Fruit fly (Drosophila melanogaster) whole organism, embryonic: ENCODE data around the gene CG11131.

ENCODE experiments used
- CG1024 ChIP-seq: fragments of 200-800 bp; sonication (Bioruptor generic); IDR thresholded peaks from 2 replicates; pipeline ENCODE4 v1.3.6; 2022; ENCODE audit warnings: missing biosample characterization, missing genetic modification characterization
- CG11723 ChIP-seq: fragments of 200-800 bp; sonication (Bioruptor generic); optimal IDR thresholded peaks from 2 replicates; lab custom pipeline; 2017; ENCODE audit warnings: missing biosample characterization, mild to moderate bottlenecking, missing genetic modification characterization
- CG12659 ChIP-seq: fragments of 200-800 bp; sonication (Bioruptor generic); optimal IDR thresholded peaks from 3 replicates; lab custom pipeline; 2017; ENCODE audit warnings: mild to moderate bottlenecking, missing biosample characterization, missing genetic modification reagents, missing genetic modification characterization
- CG3065 ChIP-seq: fragments of 200-800 bp; sonication (Bioruptor generic); optimal IDR thresholded peaks from 2 replicates; lab custom pipeline; 2016; ENCODE audit warnings: missing biosample characterization, missing genetic modification characterization
- CkIIα-i1 ChIP-seq: fragments of 200-800 bp; sonication (Bioruptor generic); IDR thresholded peaks from 2 replicates; pipeline ENCODE4 v1.3.6; 2022; ENCODE audit warnings: missing biosample characterization, missing genetic modification characterization
- Lpt ChIP-seq: fragments of >200 bp; optimal IDR thresholded peaks from 2 replicates; lab custom pipeline; 2018; ENCODE audit warnings: missing biosample characterization, missing genetic modification characterization
- Sox100B ChIP-seq: fragments of 200-800 bp; sonication (Bioruptor generic); optimal IDR thresholded peaks from 3 replicates; lab custom pipeline; 2018; ENCODE audit warnings: missing biosample characterization, mild to moderate bottlenecking, missing genetic modification characterization
- ara ChIP-seq: fragments of 200-800 bp; sonication (Bioruptor generic); IDR thresholded peaks from 2 replicates; pipeline ENCODE4 v1.3.6; 2022; ENCODE audit warnings: missing biosample characterization, missing genetic modification characterization
- nerfin-2 ChIP-seq: fragments of 200-800 bp; sonication (Bioruptor generic); IDR thresholded peaks from 2 replicates; pipeline ENCODE4 v1.3.6; 2022; ENCODE audit warnings: missing biosample characterization, missing genetic modification characterization; ENCODE audit not compliant: partially characterized antibody
- salm ChIP-seq: fragments of 200-800 bp; sonication (Bioruptor generic); optimal IDR thresholded peaks from 2 replicates; lab custom pipeline; 2018; ENCODE audit warnings: missing biosample characterization, mild to moderate bottlenecking, missing genetic modification characterization

dm6 chr3L:22887677-22888076 lies 10.9 kb upstream of the CG11131 start:
- TF ChIP-seq Sox100B (GFP tag; lab: Kevin White, UChicago) (no peak), CkIIα-i1 (GFP tag; lab: Robert Waterston, UW) (no peak), CG3065 (GFP tag; lab: Kevin White, UChicago) (no peak), nerfin-2 (no peak), CG12659 (GFP tag; lab: Kevin White, UChicago) (no peak), ara (GFP tag; lab: Robert Waterston, UW) (no peak), CG11723 (no peak), CG1024 (no peak), salm (tag; lab: Kevin White, UChicago) (no peak), Lpt (GFP tag; lab: Kevin White, UChicago) (no peak)
